Worm (Caenorhabditis elegans) whole organism, late embryonic: Measurements from ENCODE around the gene C07A12.7.

ENCODE experiments used
- C08G9.2 ChIP-seq: sonication (generic microtip); optimal IDR thresholded peaks from 2 replicates; lab custom pipeline; 2016; ENCODE audit warnings: mild to moderate bottlenecking, missing genetic modification characterization, moderate library complexity, missing compliant biosample characterization
- C38D4.7 ChIP-seq: fragments of 200-800 bp; sonication (Bioruptor generic); optimal IDR thresholded peaks from 2 replicates; lab custom pipeline; 2018; ENCODE audit warnings: mild to moderate bottlenecking, missing genetic modification characterization, moderate library complexity, missing compliant biosample characterization
- F13H6.1 ChIP-seq: sonication (generic microtip); optimal IDR thresholded peaks from 2 replicates; lab custom pipeline; 2016; ENCODE audit warnings: missing genetic modification characterization, missing compliant biosample characterization
- K02D7.2 ChIP-seq: sonication (generic microtip); optimal IDR thresholded peaks from 2 replicates; lab custom pipeline; 2017; ENCODE audit warnings: mild to moderate bottlenecking, missing genetic modification characterization, missing compliant biosample characterization
- T23F11.4 ChIP-seq: fragments of 200-800 bp; sonication (Bioruptor generic); optimal IDR thresholded peaks from 2 replicates; lab custom pipeline; 2018; ENCODE audit warnings: mild to moderate bottlenecking, missing genetic modification characterization, missing compliant biosample characterization
- Y22D7AL.16 ChIP-seq: sonication (generic microtip); optimal IDR thresholded peaks from 2 replicates; lab custom pipeline; 2016; ENCODE audit warnings: missing genetic modification characterization, missing compliant biosample characterization
- ahr-1 ChIP-seq: sonication (generic microtip); optimal IDR thresholded peaks from 2 replicates; lab custom pipeline; 2016; ENCODE audit warnings: missing genetic modification characterization, missing compliant biosample characterization
- ama-1 ChIP-seq: fragments of 150-350 bp; optimal IDR thresholded peaks from 2 replicates; lab custom pipeline; 2014
- ceh-14 ChIP-seq: sonication (generic microtip); optimal IDR thresholded peaks from 2 replicates; lab custom pipeline; 2016; ENCODE audit warnings: missing genotype, missing genetic modification characterization, missing compliant biosample characterization
- ceh-19 ChIP-seq: fragments of 200-800 bp; sonication (Bioruptor generic); optimal IDR thresholded peaks from 2 replicates; lab custom pipeline; 2018; ENCODE audit warnings: mild to moderate bottlenecking, missing genetic modification characterization, missing compliant biosample characterization
- ceh-30 ChIP-seq: fragments of 150-350 bp; optimal IDR thresholded peaks from 2 replicates; lab custom pipeline; 2014; ENCODE audit warnings: missing biosample characterization, missing genetic modification characterization
- ceh-31 ChIP-seq: sonication (generic microtip); optimal IDR thresholded peaks from 2 replicates; lab custom pipeline; 2016; ENCODE audit warnings: missing genetic modification characterization, missing compliant biosample characterization
- ceh-34 ChIP-seq: sonication (generic microtip); optimal IDR thresholded peaks from 2 replicates; lab custom pipeline; 2016; ENCODE audit warnings: mild to moderate bottlenecking, missing genetic modification characterization, missing compliant biosample characterization
- ceh-6 ChIP-seq: fragments of 200-800 bp; sonication (Bioruptor generic); optimal IDR thresholded peaks from 2 replicates; lab custom pipeline; 2018; ENCODE audit warnings: mild to moderate bottlenecking, missing genetic modification characterization, missing compliant biosample characterization
- che-1 ChIP-seq: sonication (generic microtip); optimal IDR thresholded peaks from 2 replicates; lab custom pipeline; 2016; ENCODE audit warnings: mild to moderate bottlenecking, missing genetic modification characterization, missing compliant biosample characterization
- elt-2 ChIP-seq: sonication (generic microtip); optimal IDR thresholded peaks from 2 replicates; lab custom pipeline; 2016; ENCODE audit warnings: missing genetic modification reagents, missing genetic modification characterization, missing compliant biosample characterization
- elt-4 ChIP-seq: sonication (generic microtip); optimal IDR thresholded peaks from 2 replicates; lab custom pipeline; 2016; ENCODE audit warnings: missing genetic modification characterization, missing compliant biosample characterization
- ets-4 ChIP-seq: sonication (generic microtip); optimal IDR thresholded peaks from 2 replicates; lab custom pipeline; 2016; ENCODE audit warnings: missing genetic modification characterization, missing compliant biosample characterization
- eyg-1 ChIP-seq: sonication (generic microtip); optimal IDR thresholded peaks from 2 replicates; lab custom pipeline; 2016; ENCODE audit warnings: missing genotype, missing genetic modification characterization, missing compliant biosample characterization
- hlh-13 ChIP-seq: fragments of 200-800 bp; sonication (Bioruptor generic); optimal IDR thresholded peaks from 2 replicates; lab custom pipeline; 2018; ENCODE audit warnings: mild to moderate bottlenecking, missing genetic modification characterization, missing compliant biosample characterization
- hlh-15 ChIP-seq: sonication (generic microtip); optimal IDR thresholded peaks from 2 replicates; lab custom pipeline; 2016; ENCODE audit warnings: missing genetic modification characterization, missing compliant biosample characterization
- hlh-30 ChIP-seq: sonication (generic microtip); optimal IDR thresholded peaks from 2 replicates; lab custom pipeline; 2017; ENCODE audit warnings: antibody characterized with exemption, missing genetic modification characterization, missing compliant biosample characterization; ENCODE audit not compliant: insufficient read depth
- hlh-6 ChIP-seq: sonication (generic microtip); optimal IDR thresholded peaks from 2 replicates; lab custom pipeline; 2016; ENCODE audit warnings: missing genotype, missing genetic modification characterization, missing compliant biosample characterization
- hlh-8 ChIP-seq: sonication (generic microtip); optimal IDR thresholded peaks from 2 replicates; lab custom pipeline; 2016; ENCODE audit warnings: missing genotype, missing genetic modification characterization, missing compliant biosample characterization
- madf-2 ChIP-seq: sonication (generic microtip); optimal IDR thresholded peaks from 2 replicates; lab custom pipeline; 2017; ENCODE audit warnings: missing genetic modification characterization, missing compliant biosample characterization
- nfya-1 ChIP-seq: sonication (generic microtip); optimal IDR thresholded peaks from 2 replicates; lab custom pipeline; 2017; ENCODE audit warnings: missing genetic modification characterization, mild to moderate bottlenecking, missing compliant biosample characterization, antibody characterized with exemption, moderate library complexity
- nhr-11 ChIP-seq: fragments of 150-350 bp; optimal IDR thresholded peaks from 2 replicates; lab custom pipeline; 2014; ENCODE audit warnings: missing biosample characterization, missing genetic modification characterization
- npax-4 ChIP-seq: sonication (generic microtip); optimal IDR thresholded peaks from 2 replicates; lab custom pipeline; 2016; ENCODE audit warnings: missing genetic modification characterization, missing compliant biosample characterization
- pat-9 ChIP-seq: fragments of 200-800 bp; sonication (Bioruptor generic); optimal IDR thresholded peaks from 2 replicates; lab custom pipeline; 2018; ENCODE audit warnings: mild to moderate bottlenecking, missing genetic modification characterization, moderate library complexity, missing compliant biosample characterization
- pha-2 ChIP-seq: sonication (generic microtip); optimal IDR thresholded peaks from 2 replicates; lab custom pipeline; 2017; ENCODE audit warnings: mild to moderate bottlenecking, missing genetic modification characterization, missing compliant biosample characterization
- pqm-1 ChIP-seq: sonication (generic microtip); optimal IDR thresholded peaks from 2 replicates; lab custom pipeline; 2016; ENCODE audit warnings: missing genetic modification characterization, missing compliant biosample characterization
- pros-1 ChIP-seq: fragments of 150-350 bp; optimal IDR thresholded peaks from 2 replicates; lab custom pipeline; 2014; ENCODE audit warnings: missing biosample characterization, missing genetic modification reagents, missing genetic modification characterization
- sdc-2 ChIP-seq: sonication (generic microtip); optimal IDR thresholded peaks from 2 replicates; lab custom pipeline; 2016; ENCODE audit warnings: missing genotype, missing genetic modification characterization, missing compliant biosample characterization
- sox-2 ChIP-seq: fragments of 200-800 bp; sonication (Bioruptor generic); IDR thresholded peaks from 2 replicates; pipeline ENCODE4 v1.3.6; 2022; ENCODE audit warnings: missing genetic modification reagents, missing genetic modification characterization, missing compliant biosample characterization
- tbx-2 ChIP-seq: sonication (generic microtip); optimal IDR thresholded peaks from 2 replicates; lab custom pipeline; 2016; ENCODE audit warnings: missing genetic modification characterization, missing compliant biosample characterization
- ttx-3 ChIP-seq: sonication (generic microtip); optimal IDR thresholded peaks from 2 replicates; lab custom pipeline; 2016; ENCODE audit warnings: missing genetic modification reagents, missing genetic modification characterization, missing compliant biosample characterization
- unc-3 ChIP-seq, 2 experiments: fragments of 200-800 bp in 1 of 2; sonication (Bioruptor generic) in 1 of 2; sonication (generic microtip) in 1 of 2; conservative IDR thresholded peaks in 1 of 2; optimal IDR thresholded peaks in 1 of 2; 2 replicates each; pipeline versions ENCODE4 v1.3.6 to Lab custom; 2016 to 2022; ENCODE audit warnings: missing compliant biosample characterization in 2 of 2, missing genetic modification characterization in 2 of 2, missing genetic modification reagents in 1 of 2
- unc-42 ChIP-seq: sonication (generic microtip); optimal IDR thresholded peaks from 2 replicates; lab custom pipeline; 2016; ENCODE audit warnings: missing genotype, missing genetic modification characterization, missing compliant biosample characterization
- unc-55 ChIP-seq: sonication (generic microtip); optimal IDR thresholded peaks from 2 replicates; lab custom pipeline; 2017; ENCODE audit warnings: missing biosample characterization, missing genetic modification reagents, missing genetic modification characterization
- unc-86 ChIP-seq: sonication (generic microtip); optimal IDR thresholded peaks from 2 replicates; lab custom pipeline; 2016; ENCODE audit warnings: missing genetic modification characterization, missing compliant biosample characterization
- zip-5 ChIP-seq: sonication (generic microtip); optimal IDR thresholded peaks from 2 replicates; lab custom pipeline; 2016; ENCODE audit warnings: missing genetic modification characterization, missing compliant biosample characterization

C07A12.7 gene

DNA sequence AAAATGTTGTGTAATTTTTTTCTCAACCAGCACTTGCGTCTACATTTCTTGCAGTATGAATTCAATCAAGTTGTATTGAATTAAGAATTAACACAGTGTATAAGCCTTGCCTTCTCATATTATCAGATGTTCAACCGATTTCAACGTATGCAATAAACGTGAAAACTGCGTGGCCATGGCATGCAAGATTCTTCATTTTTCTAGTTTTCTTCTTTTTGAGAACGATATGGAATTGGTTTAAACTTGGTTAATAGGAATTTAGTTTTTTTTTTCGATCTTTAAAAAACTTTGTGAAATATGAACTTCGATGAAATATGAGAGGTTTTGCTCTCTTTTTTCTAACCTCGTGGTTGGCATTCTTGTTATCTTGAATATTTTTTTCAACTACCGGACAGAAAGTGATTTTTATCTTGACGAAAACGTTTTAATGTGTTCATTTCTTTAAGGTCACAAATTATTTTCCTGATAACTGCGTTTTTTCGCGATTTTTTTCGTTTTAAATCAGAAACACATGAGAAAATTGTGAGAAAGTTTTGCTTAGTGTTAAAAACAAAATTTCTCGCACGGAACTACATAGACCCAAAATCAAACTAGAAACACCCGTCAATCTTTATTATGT is 8.6 kb upstream of the C07A12.7 start:
- no peak for TF ChIP-seq npax-4 (tag; lab: Kevin White, UChicago)
- no peak for TF ChIP-seq hlh-15
- TF ChIP-seq unc-86: no peak
- no peak for TF ChIP-seq sdc-2 (tag; lab: Kevin White, UChicago)
- no peak for TF ChIP-seq nhr-11
- TF ChIP-seq K02D7.2 (tag; lab: Kevin White, UChicago): no peak
- no peak for TF ChIP-seq sox-2
- no peak for TF ChIP-seq elt-2 (tag; lab: Kevin White, UChicago)
- TF ChIP-seq nfya-1: no peak
- TF ChIP-seq ets-4 (tag; lab: Kevin White, UChicago): no peak
- TF ChIP-seq, all 69 proteins: peak for 0

DNA sequence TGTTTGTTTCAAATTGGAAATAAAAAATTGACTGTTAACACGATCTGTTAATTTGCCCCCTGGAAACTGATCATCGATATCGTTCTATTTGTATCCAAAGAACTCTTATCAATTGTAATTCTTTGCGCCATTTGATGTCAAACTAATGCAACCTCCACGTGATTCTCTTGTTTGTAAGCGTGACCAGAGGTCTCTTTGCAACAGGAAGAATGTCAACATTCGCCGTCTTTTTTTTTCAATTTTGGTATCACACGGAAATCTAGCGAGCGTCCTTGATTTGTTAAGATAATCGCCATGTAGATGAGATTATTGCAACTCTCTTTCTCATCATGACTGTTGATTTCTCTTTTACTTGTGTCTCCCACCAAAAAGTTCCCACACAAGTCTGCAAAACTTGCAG is 7.0 kb upstream of the C07A12.7 start:
- TF ChIP-seq K02D7.2 (tag; lab: Kevin White, UChicago) (no peak), pat-9 (tag; lab: Kevin White, UChicago) (no peak), C38D4.7 (no peak), ceh-6 (GFP tag; lab: Kevin White, UChicago) (no peak), pros-1 (no peak), ceh-14 (tag; lab: Kevin White, UChicago) (no peak), unc-55 (GFP tag; lab: Kevin White, UChicago) (no peak), pha-2 (no peak), hlh-6 (no peak)

DNA sequence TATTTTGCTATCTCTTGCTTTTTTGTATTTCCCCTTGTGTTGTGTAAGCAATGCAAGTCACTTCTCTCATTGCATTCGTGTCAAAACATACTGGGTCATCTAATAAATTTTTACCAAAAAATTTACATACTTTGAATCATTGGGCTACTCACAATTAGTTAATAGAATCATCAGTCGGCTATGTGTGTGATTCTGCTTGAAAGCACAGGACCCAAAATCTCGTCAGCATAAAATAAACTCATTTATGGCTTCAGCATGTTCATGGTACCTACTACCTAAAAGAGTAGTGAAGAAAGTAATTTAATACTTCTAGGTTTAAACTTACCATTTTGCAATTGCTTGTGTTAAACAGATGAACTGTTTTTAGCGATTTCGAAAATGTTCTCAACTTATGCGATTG is 4.5 kb upstream of the C07A12.7 start:
- TF ChIP-seq madf-2 (tag; lab: Kevin White, UChicago): no peak
- TF ChIP-seq ama-1 (lab: Kevin White, UChicago): peak; percentile 43

DNA sequence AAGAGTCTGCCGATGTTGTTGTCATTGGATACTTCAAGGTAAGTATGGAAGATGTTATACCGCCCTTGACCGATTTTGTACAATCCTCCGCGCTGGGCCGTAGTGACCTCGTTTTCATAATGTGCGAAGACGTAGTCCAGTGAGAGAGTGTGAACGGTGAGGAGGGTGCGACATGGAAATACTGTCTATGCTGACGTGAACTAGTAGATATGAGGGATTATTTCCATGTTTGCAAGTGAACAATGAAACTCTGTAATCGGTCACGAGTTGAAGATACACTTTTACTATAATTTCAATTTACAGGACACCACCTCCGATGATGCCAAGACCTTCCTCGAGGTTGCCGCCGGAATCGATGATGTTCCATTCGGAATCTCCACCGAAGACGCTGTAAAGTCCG is 2.9 kb upstream of the C07A12.7 start:
- no peak for TF ChIP-seq pat-9 (tag; lab: Kevin White, UChicago)
- no peak for TF ChIP-seq eyg-1 (tag; lab: Kevin White, UChicago)
- no peak for TF ChIP-seq tbx-2 (tag; lab: Kevin White, UChicago)
- TF ChIP-seq ceh-6 (GFP tag; lab: Kevin White, UChicago): no peak
- TF ChIP-seq sdc-2 (tag; lab: Kevin White, UChicago): no peak
- TF ChIP-seq ahr-1: no peak
- TF ChIP-seq unc-42 (tag; lab: Kevin White, UChicago): no peak
- TF ChIP-seq elt-4 (tag; lab: Kevin White, UChicago): no peak
- no peak for TF ChIP-seq ceh-34 (tag; lab: Kevin White, UChicago)
- no peak for TF ChIP-seq che-1 (tag; lab: Kevin White, UChicago)
- no peak for TF ChIP-seq unc-55 (GFP tag; lab: Kevin White, UChicago)
- no peak for TF ChIP-seq npax-4 (tag; lab: Kevin White, UChicago)
- no peak for TF ChIP-seq ceh-14 (tag; lab: Kevin White, UChicago)
- no peak for TF ChIP-seq F13H6.1
- TF ChIP-seq ceh-31 (tag; lab: Kevin White, UChicago): no peak
- TF ChIP-seq ceh-30 (tag; lab: Kevin White, UChicago): no peak
- TF ChIP-seq ceh-19 (GFP tag; lab: Kevin White, UChicago): no peak
- TF ChIP-seq madf-2 (tag; lab: Kevin White, UChicago): no peak
- no peak for TF ChIP-seq sox-2

DNA sequence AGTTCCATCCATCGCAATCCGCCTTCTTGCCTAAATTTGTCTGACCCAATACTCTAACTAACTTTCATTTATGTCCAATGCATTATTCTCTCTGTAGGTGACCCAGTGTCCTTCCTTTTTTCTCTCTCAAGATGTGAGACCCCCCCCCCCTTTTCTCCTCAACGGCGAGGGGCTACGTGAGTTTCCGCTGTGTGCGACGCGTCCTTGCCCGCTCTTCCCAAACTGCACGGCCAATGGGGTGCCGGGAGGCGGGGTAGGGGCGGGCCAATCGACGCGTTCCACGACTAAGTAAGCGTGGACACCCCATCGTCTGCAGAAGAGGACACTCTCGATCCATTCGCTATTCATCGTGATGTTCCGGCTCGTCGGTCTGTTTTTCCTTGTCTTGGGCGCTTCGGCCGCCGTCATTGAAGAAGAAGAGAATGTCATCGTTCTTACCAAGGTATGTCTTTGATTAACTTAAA is 2.0 kb upstream of the C07A12.7 start, which contains the start of gene pdi-2:
pdi-2 (plus strand) TSS at position 269 of the 464 bp plus-strand sequence.
- TF ChIP-seq pat-9 (tag; lab: Kevin White, UChicago) (peak; percentile 18), hlh-13 (no peak), Y22D7AL.16 (tag; lab: Kevin White, UChicago) (peak; percentile 22), ceh-31 (tag; lab: Kevin White, UChicago) (peak; percentile 69), F13H6.1 (peak; percentile 14), tbx-2 (tag; lab: Kevin White, UChicago) (peak; percentile 84), ets-4 (tag; lab: Kevin White, UChicago) (no peak), pqm-1 (tag; lab: Kevin White, UChicago) (no peak), hlh-8 (tag; lab: Kevin White, UChicago) (no peak), ceh-6 (GFP tag; lab: Kevin White, UChicago) (peak; percentile 61), nfya-1 (peak; percentile 100), pha-2 (peak; percentile 18), unc-3 (GFP tag; conservative IDR thresholded peaks at IDR 0.05; lab: Robert Waterston, UW) (no peak), unc-3 (tag; optimal IDR thresholded peaks at IDR 0.05; lab: Kevin White, UChicago) (no peak), eyg-1 (tag; lab: Kevin White, UChicago) (peak; percentile 47), che-1 (tag; lab: Kevin White, UChicago) (peak; percentile 37), ttx-3 (tag; lab: Kevin White, UChicago) (peak; percentile 16), C08G9.2 (tag; lab: Kevin White, UChicago) (no peak), T23F11.4 (GFP tag; lab: Kevin White, UChicago) (no peak), hlh-30 (tag; lab: Kevin White, UChicago) (no peak), unc-55 (GFP tag; lab: Kevin White, UChicago) (peak; percentile 5), zip-5 (tag; lab: Kevin White, UChicago) (no peak), ceh-19 (GFP tag; lab: Kevin White, UChicago) (peak; percentile 69), unc-86 (no peak), ceh-34 (tag; lab: Kevin White, UChicago) (peak; percentile 25)
